Fruit fly (Drosophila melanogaster) whole organism, embryonic: ENCODE measurements around the gene RpL37A.

Experiments
- Abd-B ChIP-seq: fragments of 200-800 bp; sonication (Bioruptor generic); optimal IDR thresholded peaks from 2 replicates; lab custom pipeline; 2018; ENCODE audit warnings: missing biosample characterization, mild to moderate bottlenecking, missing genetic modification characterization, moderate library complexity
- CG10543 ChIP-seq: fragments of 200-800 bp; sonication (Bioruptor generic); optimal IDR thresholded peaks from 3 replicates; lab custom pipeline; 2017; ENCODE audit warnings: missing biosample characterization, mild to moderate bottlenecking, missing genetic modification characterization, moderate library complexity
- CG11695 ChIP-seq: fragments of 200-800 bp; sonication (Bioruptor generic); IDR thresholded peaks from 3 replicates; pipeline ENCODE4 v1.3.6; 2022; ENCODE audit warnings: missing biosample characterization, missing genetic modification characterization
- CG13624 ChIP-seq: fragments of 200-800 bp; sonication (Bioruptor generic); optimal IDR thresholded peaks from 2 replicates; lab custom pipeline; 2016; ENCODE audit warnings: missing biosample characterization, missing genetic modification characterization
- CG13775 ChIP-seq: fragments of 200-800 bp; sonication (Bioruptor generic); optimal IDR thresholded peaks from 3 replicates; lab custom pipeline; 2017; ENCODE audit warnings: missing biosample characterization, mild to moderate bottlenecking, missing genetic modification characterization
- CG15479 ChIP-seq: fragments of 200-800 bp; sonication (Bioruptor generic); optimal IDR thresholded peaks from 3 replicates; lab custom pipeline; 2019; ENCODE audit warnings: missing biosample characterization, mild to moderate bottlenecking, missing genetic modification characterization, moderate library complexity
- CG18764 ChIP-seq: fragments of 200-800 bp; sonication (Bioruptor generic); optimal IDR thresholded peaks from 3 replicates; lab custom pipeline; 2016; ENCODE audit warnings: missing biosample characterization, missing genetic modification characterization
- CG2116 ChIP-seq: fragments of 200-800 bp; sonication (Bioruptor generic); optimal IDR thresholded peaks from 3 replicates; lab custom pipeline; 2018; ENCODE audit warnings: missing biosample characterization, mild to moderate bottlenecking, missing genetic modification characterization
- CG2199 ChIP-seq: fragments of 200-800 bp; sonication (Bioruptor generic); IDR thresholded peaks from 3 replicates; pipeline ENCODE4 v1.3.6; 2022; ENCODE audit warnings: missing biosample characterization, missing genetic modification characterization
- CG31441 ChIP-seq: fragments of 200-800 bp; sonication (Bioruptor generic); IDR thresholded peaks from 2 replicates; pipeline ENCODE4 v1.3.6; 2022; ENCODE audit warnings: missing biosample characterization, missing genetic modification characterization
- CG32767 ChIP-seq: fragments of 200-800 bp; sonication (Bioruptor generic); IDR thresholded peaks from 2 replicates; pipeline ENCODE4 v1.3.6; 2022; ENCODE audit warnings: missing biosample characterization, missing genetic modification characterization
- CG4617 ChIP-seq: fragments of 200-800 bp; sonication (Bioruptor generic); optimal IDR thresholded peaks from 3 replicates; lab custom pipeline; 2016; ENCODE audit warnings: missing biosample characterization, missing genetic modification characterization, borderline replicate concordance
- CG5245 ChIP-seq: fragments of 200-800 bp; sonication (Bioruptor generic); optimal IDR thresholded peaks from 3 replicates; lab custom pipeline; 2016; ENCODE audit warnings: missing biosample characterization, missing genetic modification characterization
- CG6791 ChIP-seq: fragments of 200-800 bp; sonication (Bioruptor generic); IDR thresholded peaks from 3 replicates; pipeline ENCODE4 v1.3.6; 2022; ENCODE audit warnings: missing biosample characterization, missing genetic modification characterization; ENCODE audit not compliant: partially characterized antibody
- CG8290 ChIP-seq, 3 experiments: fragments of 200-800 bp; sonication (Bioruptor generic); optimal IDR thresholded peaks; 2 replicates each; lab custom pipeline; 2016 to 2019; ENCODE audit warnings: missing biosample characterization in 3 of 3, missing genetic modification characterization in 3 of 3, mild to moderate bottlenecking in 2 of 3, moderate library complexity in 1 of 3
- CG9797 ChIP-seq: fragments of 200-800 bp; sonication (Bioruptor generic); optimal IDR thresholded peaks from 3 replicates; lab custom pipeline; 2018; ENCODE audit warnings: missing biosample characterization, mild to moderate bottlenecking, missing genetic modification characterization
- CHES-1-like ChIP-seq: fragments of 200-800 bp; sonication (Bioruptor generic); optimal IDR thresholded peaks from 2 replicates; lab custom pipeline; 2016; ENCODE audit warnings: missing biosample characterization, missing genetic modification characterization
- Deaf1 ChIP-seq: fragments of 200-800 bp; optimal IDR thresholded peaks from 3 replicates; lab custom pipeline; 2019; ENCODE audit warnings: missing biosample characterization, mild to moderate bottlenecking, missing genetic modification characterization, moderate library complexity
- Dfd ChIP-seq, 2 experiments: fragments of >200 bp; optimal IDR thresholded peaks; 2 replicates each; lab custom pipeline; 2017; ENCODE audit warnings: missing biosample characterization in 2 of 2, missing genetic modification characterization in 2 of 2
- Dp ChIP-seq: fragments of 200-800 bp; sonication (Bioruptor generic); optimal IDR thresholded peaks from 2 replicates; lab custom pipeline; 2018; ENCODE audit warnings: missing biosample characterization, mild to moderate bottlenecking, missing genetic modification characterization, moderate library complexity
- ERR ChIP-seq: fragments of 200-800 bp; sonication (Bioruptor generic); optimal IDR thresholded peaks from 2 replicates; lab custom pipeline; 2016; ENCODE audit warnings: missing biosample characterization, missing genetic modification characterization
- Ets65A ChIP-seq: fragments of 200-800 bp; sonication (Bioruptor generic); peaks from one replicate; lab custom pipeline; 2016; ENCODE audit warnings: missing biosample characterization, missing genetic modification characterization
- HHEX ChIP-seq: fragments of 200-800 bp; sonication (Bioruptor generic); optimal IDR thresholded peaks from 3 replicates; lab custom pipeline; 2017; ENCODE audit warnings: missing biosample characterization, mild to moderate bottlenecking, missing genetic modification characterization, missing genetic modification reagents
- HLH4C ChIP-seq: fragments of 200-800 bp; sonication (Bioruptor generic); IDR thresholded peaks from 3 replicates; pipeline ENCODE4 v1.3.6; 2022; ENCODE audit warnings: missing biosample characterization, missing genetic modification characterization; ENCODE audit not compliant: partially characterized antibody
- Hsf ChIP-seq: fragments of 200-800 bp; sonication (Bioruptor generic); optimal IDR thresholded peaks from 3 replicates; lab custom pipeline; 2016; ENCODE audit warnings: missing biosample characterization, missing genetic modification characterization
- Med ChIP-seq: fragments of 200-800 bp; sonication (Bioruptor generic); peaks from one replicate; lab custom pipeline; 2016; ENCODE audit warnings: missing biosample characterization, missing genetic modification characterization, mild to moderate bottlenecking, inconsistent platforms, moderate library complexity
- NC2α ChIP-seq: fragments of 200-800 bp; sonication (Bioruptor generic); optimal IDR thresholded peaks from 2 replicates; lab custom pipeline; 2016; ENCODE audit warnings: missing biosample characterization, missing genetic modification characterization
- br ChIP-seq: fragments of >200 bp; optimal IDR thresholded peaks from 2 replicates; lab custom pipeline; 2017
- corto ChIP-seq: fragments of 200-800 bp; sonication (Bioruptor generic); optimal IDR thresholded peaks from 2 replicates; lab custom pipeline; 2016; ENCODE audit warnings: missing biosample characterization, mild to moderate bottlenecking, missing genetic modification characterization, moderate library complexity
- da ChIP-seq: fragments of 200-800 bp; sonication (Bioruptor generic); optimal IDR thresholded peaks from 2 replicates; lab custom pipeline; 2016; ENCODE audit warnings: missing biosample characterization, missing genetic modification characterization
- ewg ChIP-seq: fragments of 200-800 bp; sonication (Bioruptor generic); optimal IDR thresholded peaks from 3 replicates; lab custom pipeline; 2017; ENCODE audit warnings: mild to moderate bottlenecking, missing biosample characterization, missing genetic modification reagents, missing genetic modification characterization
- exex ChIP-seq: fragments of 200-800 bp; sonication (Bioruptor generic); optimal IDR thresholded peaks from 4 replicates; lab custom pipeline; 2018; ENCODE audit warnings: missing biosample characterization, mild to moderate bottlenecking, missing genetic modification characterization, moderate library complexity
- hkb ChIP-seq, 2 experiments: fragments of 200-800 bp in 1 of 2; fragments of >200 bp in 1 of 2; sonication (Bioruptor generic) in 1 of 2; IDR thresholded peaks in 1 of 2; optimal IDR thresholded peaks in 1 of 2; 2 replicates each; pipeline versions ENCODE4 v1.3.6 to Lab custom; 2017 to 2022; ENCODE audit warnings: missing biosample characterization in 1 of 2, missing genetic modification characterization in 1 of 2
- inv ChIP-seq: fragments of 200-800 bp; sonication (Bioruptor generic); IDR thresholded peaks from 2 replicates; pipeline ENCODE4 v1.3.6; 2022; ENCODE audit warnings: missing biosample characterization, missing genetic modification characterization; ENCODE audit not compliant: partially characterized antibody
- nerfin-1 ChIP-seq: fragments of 200-800 bp; sonication (Bioruptor generic); optimal IDR thresholded peaks from 3 replicates; lab custom pipeline; 2019; ENCODE audit warnings: missing biosample characterization, mild to moderate bottlenecking, missing genetic modification characterization, moderate library complexity
- nerfin-2 ChIP-seq: fragments of 200-800 bp; sonication (Bioruptor generic); IDR thresholded peaks from 2 replicates; pipeline ENCODE4 v1.3.6; 2022; ENCODE audit warnings: missing biosample characterization, missing genetic modification characterization; ENCODE audit not compliant: partially characterized antibody
- phol ChIP-seq: fragments of 200-800 bp; sonication (Bioruptor generic); optimal IDR thresholded peaks from 3 replicates; lab custom pipeline; 2018; ENCODE audit warnings: missing biosample characterization, mild to moderate bottlenecking, missing genetic modification characterization, moderate library complexity
- pita ChIP-seq: fragments of 200-800 bp; sonication (Bioruptor generic); optimal IDR thresholded peaks from 2 replicates; lab custom pipeline; 2017; ENCODE audit warnings: missing biosample characterization, mild to moderate bottlenecking, missing genetic modification characterization
- pnt ChIP-seq: fragments of 200-800 bp; sonication (Bioruptor generic); optimal IDR thresholded peaks from 3 replicates; lab custom pipeline; 2016; ENCODE audit warnings: missing biosample characterization, missing genetic modification characterization
- psq ChIP-seq: fragments of 200-800 bp; sonication (Bioruptor generic); optimal IDR thresholded peaks from 2 replicates; lab custom pipeline; 2017; ENCODE audit warnings: missing biosample characterization, missing genetic modification characterization
- run ChIP-seq: fragments of 200-800 bp; sonication (Bioruptor generic); optimal IDR thresholded peaks from 3 replicates; lab custom pipeline; 2018; ENCODE audit warnings: missing biosample characterization, mild to moderate bottlenecking, missing genetic modification characterization
- sd ChIP-seq: fragments of 200-800 bp; sonication (Bioruptor generic); optimal IDR thresholded peaks from 3 replicates; lab custom pipeline; 2018; ENCODE audit warnings: missing biosample characterization, mild to moderate bottlenecking, missing genetic modification characterization, moderate library complexity
- sima ChIP-seq: fragments of 200-800 bp; sonication (Bioruptor generic); optimal IDR thresholded peaks from 2 replicates; lab custom pipeline; 2016; ENCODE audit warnings: missing biosample characterization, missing genetic modification characterization
- sob ChIP-seq: fragments of 200-800 bp; sonication (Bioruptor generic); IDR thresholded peaks from 2 replicates; pipeline ENCODE4 v1.3.6; 2022; ENCODE audit warnings: missing biosample characterization, missing genetic modification characterization
- unc-4 ChIP-seq: fragments of 200-800 bp; sonication (Bioruptor generic); IDR thresholded peaks from 2 replicates; pipeline ENCODE4 v1.3.6; 2022; ENCODE audit warnings: missing biosample characterization, missing genetic modification characterization; ENCODE audit not compliant: partially characterized antibody
- vfl ChIP-seq: fragments of 200-800 bp; sonication (Bioruptor generic); optimal IDR thresholded peaks from 2 replicates; lab custom pipeline; 2016; ENCODE audit warnings: missing biosample characterization, missing genetic modification characterization
- wdn ChIP-seq: fragments of 200-800 bp; sonication (Bioruptor generic); IDR thresholded peaks from 2 replicates; pipeline ENCODE4 v1.3.6; 2022; ENCODE audit warnings: missing biosample characterization, missing genetic modification characterization

Gene RpL37A

DNA sequence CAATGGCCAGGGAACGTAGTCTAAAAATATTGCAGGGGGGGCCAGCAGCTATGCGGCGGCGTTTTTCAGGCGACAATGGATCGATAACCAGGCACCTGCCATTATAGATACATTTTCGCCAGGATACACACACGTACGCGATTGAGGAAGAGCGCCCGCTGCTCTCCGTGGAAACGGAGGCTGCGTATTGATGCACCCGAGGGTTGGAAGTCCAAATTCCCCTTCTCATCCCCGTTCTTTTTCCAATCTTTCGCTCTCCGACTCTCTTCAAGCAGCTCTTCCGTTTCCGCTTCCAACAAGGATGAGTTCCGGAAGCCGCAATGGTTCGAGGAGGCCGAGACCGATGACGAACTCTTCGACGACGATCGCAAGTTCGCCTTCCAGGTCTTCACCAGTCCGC, 26.0 kb downstream of the RpL37A start (continued):
- TF ChIP-seq CG13775 (GFP tag; lab: Kevin White, UChicago) (no peak), Deaf1 (tag; lab: Kevin White, UChicago) (peak; percentile 16)

DNA sequence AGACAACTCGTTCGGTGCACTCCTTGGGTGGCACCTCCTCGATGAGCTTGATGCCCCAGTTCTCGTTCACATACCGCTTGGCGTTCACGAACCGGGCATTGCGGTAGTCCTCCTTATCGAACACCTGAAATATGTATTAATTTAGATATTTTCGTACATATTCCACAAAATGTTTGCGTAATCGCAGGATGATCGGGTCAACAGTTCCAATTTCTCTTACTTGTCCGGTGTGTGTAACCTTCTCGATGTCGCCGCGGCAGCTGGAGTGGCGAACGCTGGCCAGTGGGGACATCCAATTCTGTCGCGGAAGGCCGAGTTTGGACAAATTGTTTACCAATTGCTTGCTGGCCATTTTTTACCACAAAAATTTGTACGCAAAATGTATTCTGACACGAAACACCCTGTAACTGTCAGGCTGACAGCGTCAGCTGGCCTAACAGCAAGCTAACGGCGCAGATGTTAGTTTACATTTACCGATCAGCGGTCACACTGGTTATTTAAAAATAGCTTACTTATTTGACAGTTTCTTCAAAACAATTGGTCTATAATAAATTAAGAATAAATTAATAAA, 29.1 kb downstream of the RpL37A start, which contains the start of gene ND-13A:
TSS of gene ND-13A (minus strand) at position 499 of the 571 bp plus-strand sequence.
- peak; percentile 47 for TF ChIP-seq Med (GFP tag; lab: Kevin White, UChicago)
- no peak for TF ChIP-seq ERR (GFP tag; lab: Kevin White, UChicago)
- TF ChIP-seq Dfd (GFP tag; optimal IDR thresholded peaks at IDR 0.05; lab: Kevin White, UChicago), result no peak
- no peak for TF ChIP-seq CG5245
- no peak for TF ChIP-seq CG8290 (GFP tag; optimal IDR thresholded peaks at IDR 0.05; lab: Kevin White, UChicago)
- peak in 1 of 2 experiments; percentile 61 for TF ChIP-seq CG8290 (tag; optimal IDR thresholded peaks at IDR 0.05; lab: Kevin White, UChicago)
- peak; percentile 69 for TF ChIP-seq Dp
- TF ChIP-seq Hsf, result no peak
- 0 out of 3 replicates have a peak, but pooled peaks have one; percentile 9 for TF ChIP-seq HLH4C
- TF ChIP-seq CG4617 (GFP tag; lab: Kevin White, UChicago), result peak; percentile 53
- TF ChIP-seq ewg (GFP tag; lab: Kevin White, UChicago), result no peak
- peak; percentile 14 for TF ChIP-seq phol (tag; lab: Kevin White, UChicago)
- no peak for TF ChIP-seq CG18764 (GFP tag; lab: Kevin White, UChicago)
- no peak for TF ChIP-seq Abd-B (GFP tag; lab: Kevin White, UChicago)
- TF ChIP-seq CG10543, result no peak
- no peak for TF ChIP-seq CHES-1-like
- TF ChIP-seq hkb (optimal IDR thresholded peaks at IDR 0.05; lab: Kevin White, UChicago), result no peak
- TF ChIP-seq hkb (GFP tag; IDR thresholded peaks at IDR 0.05; lab: Robert Waterston, UW), result no peak; the same call in 1 of the 2 replicates
- no peak for TF ChIP-seq run (tag; lab: Kevin White, UChicago)
- no peak for TF ChIP-seq pnt
- no peak for TF ChIP-seq CG32767 (GFP tag; lab: Robert Waterston, UW)
- TF ChIP-seq wdn (GFP tag; lab: Robert Waterston, UW), result no peak
- peak; percentile 12 for TF ChIP-seq CG15479 (GFP tag; lab: Kevin White, UChicago)
- TF ChIP-seq pita (GFP tag; lab: Kevin White, UChicago), result no peak
- no peak for TF ChIP-seq br (lab: Kevin White, UChicago)
- no peak for TF ChIP-seq sob (GFP tag; lab: Robert Waterston, UW)
- TF ChIP-seq exex (tag; lab: Kevin White, UChicago), result no peak
- no peak for TF ChIP-seq nerfin-1 (tag; lab: Kevin White, UChicago)
- TF ChIP-seq CG2116 (GFP tag; lab: Kevin White, UChicago), result no peak
- TF ChIP-seq sd, result peak; percentile 13
- peak; percentile 39; the same call in 1 of the 2 replicates for TF ChIP-seq unc-4 (GFP tag; lab: Robert Waterston, UW)
- TF ChIP-seq CG13624, result no peak
- no peak for TF ChIP-seq CG2199
- no peak for TF ChIP-seq nerfin-2 (GFP tag; lab: Robert Waterston, UW)
- TF ChIP-seq sima (GFP tag; lab: Kevin White, UChicago), result no peak
- peak; percentile 35; the same call in 1 of the 3 replicates for TF ChIP-seq CG6791
- TF ChIP-seq psq (GFP tag; lab: Kevin White, UChicago), result no peak
- peak; percentile 61 for TF ChIP-seq CG9797 (GFP tag; lab: Kevin White, UChicago)
- TF ChIP-seq inv (GFP tag; lab: Robert Waterston, UW), result no peak
- TF ChIP-seq Ets65A, result no peak
- no peak for TF ChIP-seq da (GFP tag; lab: Kevin White, UChicago)
- no peak for TF ChIP-seq HHEX (GFP tag; lab: Kevin White, UChicago)
- TF ChIP-seq corto (GFP tag; lab: Kevin White, UChicago), result no peak
- no peak for TF ChIP-seq CG11695 (GFP tag; lab: Robert Waterston, UW)
- TF ChIP-seq CG31441 (GFP tag; lab: Robert Waterston, UW), result 0 out of 2 replicates have a peak, but pooled peaks have one; percentile 22
- TF ChIP-seq NC2α, result no peak
- TF ChIP-seq vfl (GFP tag; lab: Kevin White, UChicago), result no peak
